Worm (Caenorhabditis elegans): ENCODE results near the gene fan-1.

Gene fan-1

DNA sequence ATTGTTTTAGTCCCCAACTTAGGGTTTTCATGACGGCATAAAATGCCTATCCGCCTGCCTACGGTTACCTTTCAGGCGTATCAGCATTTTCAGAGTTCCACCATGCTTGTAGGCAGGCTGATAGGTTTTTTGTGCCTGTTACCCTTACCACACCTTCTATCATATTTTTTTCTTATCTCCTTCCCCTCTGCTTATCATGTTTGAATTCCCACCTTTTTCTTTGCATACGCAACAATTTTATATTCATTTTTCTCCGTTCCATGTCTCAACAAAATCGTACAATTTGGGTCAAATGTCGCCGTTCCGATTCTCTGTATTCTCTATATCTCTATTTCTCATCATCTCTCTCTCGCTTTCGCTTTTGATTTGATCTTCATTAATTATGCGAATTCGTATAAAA is 28.9 kb upstream of the fan-1 start, which contains the start of gene C01G5.9:
C01G5.9 (plus strand) TSS at position 301 of the 400 bp plus-strand sequence.
- TF ChIP-seq hlh-17 (GFP tag; optimal IDR thresholded peaks at IDR 0.05; ENCODE audit: borderline replicate concordance) (no peak), aly-2 (tag; optimal IDR thresholded peaks at IDR 0.05) (no peak), C04F5.9 (tag; optimal IDR thresholded peaks at IDR 0.05) (no peak), blmp-1 (tag; optimal IDR thresholded peaks at IDR 0.05) (peak; percentile 10), pag-3 (tag; optimal IDR thresholded peaks at IDR 0.05; ENCODE audit: borderline replicate concordance, insufficient read depth) (no peak), nhr-19 (GFP tag; conservative IDR thresholded peaks at IDR 0.05) (no peak), egl-13 (tag; optimal IDR thresholded peaks at IDR 0.05) (no peak), ces-1 (GFP tag; optimal IDR thresholded peaks at IDR 0.05) (no peak)

DNA sequence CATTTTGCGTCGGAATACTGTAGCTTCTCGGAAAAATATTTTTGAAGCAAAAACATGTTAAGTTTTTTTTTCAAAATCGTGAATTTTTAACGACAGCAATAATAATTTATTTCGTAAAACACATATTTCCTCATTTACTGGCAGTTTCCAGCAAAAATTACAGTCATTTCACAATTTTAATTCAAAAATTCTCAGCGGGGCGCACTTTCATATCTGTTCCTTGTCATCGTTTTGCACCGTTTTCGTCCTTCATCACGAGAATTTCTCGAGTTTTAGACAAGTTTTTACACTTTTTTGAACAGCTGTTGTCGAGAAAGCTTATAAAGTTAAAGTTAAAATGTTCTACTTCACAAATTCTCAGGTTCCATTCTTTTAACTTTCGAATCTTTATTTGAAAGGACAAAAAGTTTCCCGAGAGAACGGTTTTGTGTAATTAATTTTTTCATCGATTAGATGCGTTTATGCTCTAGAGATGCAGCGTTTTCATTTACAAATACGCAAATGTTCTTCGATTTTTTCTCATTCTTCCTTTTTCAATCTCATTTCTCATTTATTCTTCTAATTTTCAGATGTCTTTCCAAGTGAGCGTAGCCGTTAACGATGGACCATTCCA is 26.1 kb upstream of the fan-1 start, which contains the start of gene ddi-1:
ddi-1 (plus strand) TSS at position 563 of the 613 bp plus-strand sequence.
- TF ChIP-seq skn-1 (tag; optimal IDR thresholded peaks at IDR 0.05) (peak; percentile 82), tlp-1 (tag; optimal IDR thresholded peaks at IDR 0.05) (no peak), dpl-1 (GFP tag; optimal IDR thresholded peaks at IDR 0.05) (peak in 1 of 3 experiments; percentile 5), efl-1 (optimal IDR thresholded peaks at IDR 0.05) (no peak), efl-1 (GFP tag; optimal IDR thresholded peaks at IDR 0.05 in 1 of 2) (peak in 1 of 2 experiments; percentile 9), lin-35 (GFP tag; optimal IDR thresholded peaks at IDR 0.05) (peak in 1 of 2 experiments; percentile 33)

DNA sequence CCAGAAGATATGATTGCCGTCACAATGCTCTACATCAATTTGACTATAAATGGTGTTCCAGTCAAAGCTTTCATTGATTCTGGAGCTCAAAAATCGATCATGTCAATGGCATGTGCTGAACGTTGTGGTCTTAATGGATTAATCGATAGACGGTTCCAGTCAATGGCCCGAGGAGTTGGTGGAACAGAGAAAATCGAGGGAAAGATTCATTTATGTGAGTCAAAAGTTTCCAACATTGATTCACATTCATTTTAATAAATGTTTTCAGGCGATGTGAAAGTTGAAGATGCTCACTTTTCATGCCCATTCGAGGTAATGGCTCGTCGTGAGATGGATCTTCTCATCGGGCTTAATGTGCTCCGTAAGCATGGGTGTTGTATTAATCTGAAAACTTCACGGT is 24.7 kb upstream of the fan-1 start:
- no peak for TF ChIP-seq nhr-237 (tag; optimal IDR thresholded peaks at IDR 0.05)
- TF ChIP-seq alr-1 (tag; optimal IDR thresholded peaks at IDR 0.05; ENCODE audit: borderline replicate concordance), result no peak
- TF ChIP-seq lin-15B (tag; optimal IDR thresholded peaks at IDR 0.05), result no peak
- no peak for TF ChIP-seq sptf-1 (tag; optimal IDR thresholded peaks at IDR 0.05)
- no peak for TF ChIP-seq ceh-82 (tag; optimal IDR thresholded peaks at IDR 0.05)
- TF ChIP-seq mef-2 (tag; optimal IDR thresholded peaks at IDR 0.05), result no peak
- no peak for TF ChIP-seq ceh-8 (GFP tag; optimal IDR thresholded peaks at IDR 0.05)

DNA sequence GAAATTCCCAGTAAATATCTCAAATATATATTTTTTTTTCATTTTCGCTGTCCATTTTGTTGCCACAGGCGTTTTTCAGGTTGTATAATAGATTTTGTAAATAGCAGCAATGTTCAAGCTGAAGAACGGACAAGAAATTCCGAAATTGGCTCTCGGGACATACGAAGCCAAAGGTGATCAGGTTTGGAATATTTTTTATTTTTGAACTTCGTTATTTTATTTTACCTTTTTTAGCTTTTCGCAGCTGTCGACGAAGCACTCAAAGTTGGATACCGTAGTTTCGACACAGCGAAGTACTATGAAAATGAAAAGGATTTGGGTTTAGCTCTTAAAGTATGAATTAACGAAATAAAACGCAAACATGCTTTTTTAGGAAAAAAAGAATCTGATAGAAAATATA is 24.0 kb upstream of the fan-1 start, which contains the start of gene C01G5.5:
C01G5.5 (plus strand) TSS at position 80 of the 400 bp plus-strand sequence.
- TF ChIP-seq pax-3 (tag; optimal IDR thresholded peaks at IDR 0.05), result no peak
- no peak for TF ChIP-seq efl-1 (optimal IDR thresholded peaks at IDR 0.05)
- peak in 1 of 2 experiments; percentile 65 for TF ChIP-seq efl-1 (GFP tag; optimal IDR thresholded peaks at IDR 0.05 in 1 of 2)
- TF ChIP-seq isw-1 (GFP tag; IDR thresholded peaks at IDR 0.05), result no peak

DNA sequence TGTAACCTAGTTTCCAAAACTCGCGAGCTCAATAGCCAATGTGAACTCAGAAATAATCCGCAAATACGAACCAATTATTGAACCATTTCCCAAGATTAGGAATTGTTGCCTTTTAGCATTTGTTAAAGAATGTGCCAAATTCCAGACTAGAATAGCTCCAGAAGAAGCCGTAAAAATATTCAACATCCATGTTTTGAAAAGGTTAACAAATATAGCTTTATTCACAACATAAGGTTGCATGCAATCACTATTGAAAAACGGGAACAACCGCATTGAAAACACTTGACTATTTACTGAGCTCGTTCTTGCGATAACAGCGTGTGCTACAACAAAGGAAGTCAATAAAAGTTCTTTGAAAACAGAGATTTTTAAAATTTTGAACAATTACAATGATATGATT is 22.0 kb upstream of the fan-1 start:
- TF ChIP-seq zip-4 (GFP tag; optimal IDR thresholded peaks at IDR 0.05) (no peak), sup-37 (GFP tag; optimal IDR thresholded peaks at IDR 0.05) (no peak), zag-1 (tag; optimal IDR thresholded peaks at IDR 0.05) (no peak), ztf-11 (tag; optimal IDR thresholded peaks at IDR 0.05) (no peak), sptf-1 (tag; optimal IDR thresholded peaks at IDR 0.05) (no peak)

DNA sequence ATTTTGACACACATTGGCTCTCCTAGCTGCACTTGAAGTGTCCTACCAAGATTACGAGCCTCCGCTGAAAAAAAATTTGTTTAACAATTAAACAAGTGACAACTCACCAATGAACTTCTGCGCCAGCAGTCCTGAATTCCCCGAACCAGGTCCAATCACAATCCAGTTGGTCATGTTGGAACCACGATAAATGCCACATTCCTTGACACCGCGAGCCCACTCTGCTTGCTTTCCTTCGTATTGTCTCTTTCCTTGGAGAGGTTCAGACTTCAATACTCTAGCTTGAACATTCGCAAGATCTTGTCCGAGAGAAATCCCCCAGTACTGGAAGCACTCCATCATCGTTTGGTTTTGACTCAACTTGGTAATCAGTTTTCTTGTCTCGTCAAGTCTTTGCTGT is 20.3 kb upstream of the fan-1 start:
- TF ChIP-seq C34B4.2 (tag; optimal IDR thresholded peaks at IDR 0.05), result no peak
- TF ChIP-seq vab-15 (tag; optimal IDR thresholded peaks at IDR 0.05), result no peak
- TF ChIP-seq unc-130 (tag; optimal IDR thresholded peaks at IDR 0.05), result no peak
- TF ChIP-seq zip-4 (GFP tag; optimal IDR thresholded peaks at IDR 0.05), result no peak
- no peak for TF ChIP-seq swsn-7 (tag; optimal IDR thresholded peaks at IDR 0.05)
